Fruit fly (Drosophila melanogaster): ENCODE measurements around the gene wake.
A peak's percentile ranks its signal among the peaks of the same experiment; 100 is the strongest.

The wake gene

dm6 chr3R:22618280-22618679 is 21.3 kb upstream of the wake start, which contains the start of gene mRpL45 (continued):
- TF ChIP-seq fd96Cb (tag; optimal IDR thresholded peaks at IDR 0.05) (no peak), usp (GFP tag; optimal IDR thresholded peaks at IDR 0.05) (no peak), crp (GFP tag; optimal IDR thresholded peaks at IDR 0.05) (peak in 1 of 2 experiments; percentile 80), Dp (GFP tag; optimal IDR thresholded peaks at IDR 0.05) (peak; percentile 60), Dref (GFP tag; IDR thresholded peaks at IDR 0.05) (peak; percentile 84), CG12744 (GFP tag; optimal IDR thresholded peaks at IDR 0.05) (no peak), CG7271 (tag; optimal IDR thresholded peaks at IDR 0.05) (no peak), zen2 (GFP tag; IDR thresholded peaks at IDR 0.05; ENCODE audit: partially characterized antibody) (0 out of 3 replicates have a peak, but pooled peaks have one; percentile 37), bbx (GFP tag; IDR thresholded peaks at IDR 0.05; ENCODE audit: partially characterized antibody) (peak; percentile 55), pzg (GFP tag; optimal IDR thresholded peaks at IDR 0.05) (peak; percentile 50), CG11560 (tag; IDR thresholded peaks at IDR 0.05) (peak; percentile 97), Myb (GFP tag; optimal IDR thresholded peaks at IDR 0.05) (peak; percentile 85), CG16813 (GFP tag; IDR thresholded peaks at IDR 0.05; ENCODE audit: partially characterized antibody) (peak; percentile 23; the same call in 1 of the 3 replicates), ato (GFP tag; IDR thresholded peaks at IDR 0.05; ENCODE audit: partially characterized antibody) (0 out of 2 replicates have a peak, but pooled peaks have one; percentile 35), CG34224 (GFP tag; IDR thresholded peaks at IDR 0.05; ENCODE audit: partially characterized antibody) (peak; percentile 78), Bgb (GFP tag; IDR thresholded peaks at IDR 0.05; ENCODE audit: partially characterized antibody) (peak; percentile 66), Doc3 (GFP tag; IDR thresholded peaks at IDR 0.05; ENCODE audit: partially characterized antibody) (0 out of 3 replicates have a peak, but pooled peaks have one; percentile 11), Sry-δ (GFP tag; optimal IDR thresholded peaks at IDR 0.05) (peak; percentile 17), zen (tag; optimal IDR thresholded peaks at IDR 0.05) (peak; percentile 12), CG9797 (GFP tag; optimal IDR thresholded peaks at IDR 0.05) (peak; percentile 20), vnd (GFP tag; IDR thresholded peaks at IDR 0.05; ENCODE audit: partially characterized antibody) (peak; percentile 39; the same call in 1 of the 3 replicates), Pdp1 (GFP tag; optimal IDR thresholded peaks at IDR 0.05) (peak in 1 of 2 experiments; percentile 93), H15 (GFP tag; IDR thresholded peaks at IDR 0.05) (no peak), CG14860 (GFP tag; IDR thresholded peaks at IDR 0.05; ENCODE audit: partially characterized antibody) (0 out of 3 replicates have a peak, but pooled peaks have one; percentile 34), CG4617 (GFP tag; optimal IDR thresholded peaks at IDR 0.05; ENCODE audit: borderline replicate concordance) (peak; percentile 20), CG8281 (tag; optimal IDR thresholded peaks at IDR 0.05) (no peak), nerfin-2 (GFP tag; IDR thresholded peaks at IDR 0.05; ENCODE audit: partially characterized antibody) (peak; percentile 55; the same call in 1 of the 2 replicates), Opbp (GFP tag; IDR thresholded peaks at IDR 0.05; ENCODE audit: partially characterized antibody) (peak; percentile 36; the same call in 2 of the 3 replicates), HLH4C (GFP tag; IDR thresholded peaks at IDR 0.05; ENCODE audit: partially characterized antibody) (peak; percentile 80), bigmax (GFP tag; optimal IDR thresholded peaks at IDR 0.05) (peak; percentile 9), CG6791 (GFP tag; IDR thresholded peaks at IDR 0.05; ENCODE audit: partially characterized antibody) (peak; percentile 77), CG12659 (GFP tag; optimal IDR thresholded peaks at IDR 0.05) (peak; percentile 19), stwl (tag; optimal IDR thresholded peaks at IDR 0.05) (peak; percentile 74), trem (tag; optimal IDR thresholded peaks at IDR 0.05) (peak; percentile 37), amos (GFP tag; IDR thresholded peaks at IDR 0.05; ENCODE audit: partially characterized antibody) (peak; percentile 48; the same call in 1 of the 2 replicates), MESR4 (GFP tag; optimal IDR thresholded peaks at IDR 0.05) (peak; percentile 53)

DNA sequence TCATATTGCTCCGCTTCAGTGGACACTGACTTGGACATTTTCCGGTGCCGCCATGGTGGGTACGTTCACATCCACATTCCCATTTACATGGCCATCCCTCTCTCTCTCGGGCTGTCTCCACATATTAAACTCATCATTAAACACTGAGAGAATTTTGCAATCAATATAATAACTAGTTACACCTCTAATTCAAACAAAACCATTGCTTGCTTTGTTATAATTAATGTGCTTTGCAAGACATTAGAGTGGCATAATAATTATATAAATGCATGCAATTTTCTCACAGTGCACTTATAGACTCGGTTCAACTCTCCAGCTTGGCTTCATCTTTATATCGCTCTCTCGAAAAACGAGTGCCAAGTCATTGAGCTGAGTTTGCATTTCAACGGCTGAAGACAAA is 14.9 kb upstream of the wake start:
- TF ChIP-seq Stat92E (GFP tag; optimal IDR thresholded peaks at IDR 0.05) (no peak), CG5245 (GFP tag; optimal IDR thresholded peaks at IDR 0.05) (peak; percentile 62), Asciz (GFP tag; optimal IDR thresholded peaks at IDR 0.05) (peak; percentile 76), caup (GFP tag; optimal IDR thresholded peaks at IDR 0.05; ENCODE audit: severe bottlenecking) (peak; percentile 38), bcd (GFP tag; optimal IDR thresholded peaks at IDR 0.05) (peak; percentile 59), kah (GFP tag; optimal IDR thresholded peaks at IDR 0.05) (peak; percentile 17), CG7786 (GFP tag; optimal IDR thresholded peaks at IDR 0.05) (no peak), CG6683 (GFP tag; optimal IDR thresholded peaks at IDR 0.05) (no peak), D19A (tag; optimal IDR thresholded peaks at IDR 0.05) (no peak), Fer2 (tag; optimal IDR thresholded peaks at IDR 0.05) (no peak), Drgx (GFP tag; IDR thresholded peaks at IDR 0.05) (peak; percentile 94), Opbp (GFP tag; IDR thresholded peaks at IDR 0.05; ENCODE audit: partially characterized antibody) (no peak), CG11695 (GFP tag; IDR thresholded peaks at IDR 0.05) (0 out of 3 replicates have a peak, but pooled peaks have one; percentile 34)
